Worm (Caenorhabditis elegans) whole organism, L3 larva: Measurements from ENCODE around the gene F36H12.9.

Source experiments
- ZK546.5 ChIP-seq: sonication (generic microtip); optimal IDR thresholded peaks from 2 replicates; lab custom pipeline; 2017; ENCODE audit warnings: missing biosample characterization, missing genetic modification characterization
- aly-2 ChIP-seq: fragments of 150-350 bp; optimal IDR thresholded peaks from 2 replicates; lab custom pipeline; 2014; ENCODE audit warnings: missing biosample characterization, missing genetic modification characterization
- ama-1 ChIP-seq: fragments of 150-350 bp; optimal IDR thresholded peaks from 2 replicates; lab custom pipeline; 2018
- ceh-82 ChIP-seq: fragments of 150-350 bp; optimal IDR thresholded peaks from 2 replicates; lab custom pipeline; 2014; ENCODE audit warnings: missing biosample characterization, missing genetic modification characterization
- daf-12 ChIP-seq: fragments of 150-350 bp; optimal IDR thresholded peaks from 2 replicates; lab custom pipeline; 2014; ENCODE audit warnings: missing biosample characterization, missing genetic modification reagents, missing genetic modification characterization
- egl-27 ChIP-seq: sonication (generic microtip); optimal IDR thresholded peaks from 4 replicates; lab custom pipeline; 2017; ENCODE audit warnings: missing biosample characterization, missing genetic modification reagents, missing genetic modification characterization
- egl-5 ChIP-seq: fragments of 150-350 bp; optimal IDR thresholded peaks from 2 replicates; lab custom pipeline; 2017; ENCODE audit warnings: missing biosample characterization, missing genetic modification reagents, missing genetic modification characterization, inconsistent platforms
- elt-1 ChIP-seq: fragments of 150-350 bp; optimal IDR thresholded peaks from 2 replicates; lab custom pipeline; 2014; ENCODE audit warnings: missing biosample characterization, missing genetic modification characterization
- elt-2 ChIP-seq: sonication (generic microtip); optimal IDR thresholded peaks from 2 replicates; lab custom pipeline; 2016; ENCODE audit warnings: missing genetic modification reagents, mild to moderate bottlenecking, missing genetic modification characterization, missing compliant biosample characterization
- eor-1 ChIP-seq, 2 experiments: fragments of 150-350 bp; optimal IDR thresholded peaks; 2 replicates each; lab custom pipeline; 2014 to 2018; ENCODE audit warnings: missing biosample characterization in 2 of 2, missing genetic modification characterization in 2 of 2
- fkh-10 ChIP-seq: sonication (generic microtip); optimal IDR thresholded peaks from 2 replicates; lab custom pipeline; 2017; ENCODE audit warnings: missing biosample characterization, missing genetic modification reagents, missing genetic modification characterization
- fkh-2 ChIP-seq: fragments of 150-350 bp; optimal IDR thresholded peaks from 2 replicates; lab custom pipeline; 2014; ENCODE audit warnings: missing biosample characterization, missing genetic modification reagents, missing genetic modification characterization
- hmg-11 ChIP-seq: sonication (generic microtip); optimal IDR thresholded peaks from 2 replicates; lab custom pipeline; 2016; ENCODE audit warnings: missing genetic modification characterization, missing compliant biosample characterization
- jun-1 ChIP-seq: fragments of 150-350 bp; optimal IDR thresholded peaks from 2 replicates; lab custom pipeline; 2014; ENCODE audit warnings: missing biosample characterization, missing genetic modification reagents, missing genetic modification characterization
- lin-15B ChIP-seq: fragments of 150-350 bp; optimal IDR thresholded peaks from 2 replicates; lab custom pipeline; 2014; ENCODE audit warnings: missing biosample characterization, missing genetic modification characterization
- lin-39 ChIP-seq: fragments of 150-350 bp; optimal IDR thresholded peaks from 2 replicates; lab custom pipeline; 2018; ENCODE audit warnings: missing biosample characterization, missing genetic modification reagents, missing genetic modification characterization
- lsy-12 ChIP-seq: sonication (generic microtip); optimal IDR thresholded peaks from 2 replicates; lab custom pipeline; 2016; ENCODE audit warnings: mild to moderate bottlenecking, missing genetic modification characterization, missing compliant biosample characterization
- nfya-1 ChIP-seq: sonication (generic microtip); optimal IDR thresholded peaks from 2 replicates; lab custom pipeline; 2017; ENCODE audit warnings: missing genetic modification characterization, mild to moderate bottlenecking, missing compliant biosample characterization, antibody characterized with exemption, moderate library complexity; ENCODE audit not compliant: insufficient read depth
- nhr-12 ChIP-seq: fragments of 150-350 bp; optimal IDR thresholded peaks from 2 replicates; lab custom pipeline; 2014; ENCODE audit warnings: missing biosample characterization, missing genetic modification characterization
- nhr-23 ChIP-seq: fragments of 150-350 bp; optimal IDR thresholded peaks from 2 replicates; lab custom pipeline; 2014; ENCODE audit warnings: missing biosample characterization, missing genetic modification reagents, missing genetic modification characterization
- nhr-28 ChIP-seq: fragments of 150-350 bp; optimal IDR thresholded peaks from 2 replicates; lab custom pipeline; 2014; ENCODE audit warnings: missing biosample characterization, missing genetic modification characterization
- nhr-43 ChIP-seq: sonication (generic microtip); optimal IDR thresholded peaks from 2 replicates; lab custom pipeline; 2016; ENCODE audit warnings: mild to moderate bottlenecking, missing genetic modification characterization, missing compliant biosample characterization; ENCODE audit not compliant: poor library complexity, severe bottlenecking
- nhr-76 ChIP-seq: fragments of 150-350 bp; sonication (generic microtip); optimal IDR thresholded peaks from 5 replicates; lab custom pipeline; 2014; ENCODE audit warnings: missing biosample characterization, missing genetic modification characterization
- nhr-77 ChIP-seq: fragments of 150-350 bp; optimal IDR thresholded peaks from 2 replicates; lab custom pipeline; 2014; ENCODE audit warnings: missing biosample characterization, missing genetic modification characterization
- sea-2 ChIP-seq: fragments of 150-350 bp; sonication (generic microtip); optimal IDR thresholded peaks from 4 replicates; lab custom pipeline; 2014; ENCODE audit warnings: missing biosample characterization, missing genetic modification reagents, missing genetic modification characterization
- snpc-4 ChIP-seq: fragments of 150-350 bp; optimal IDR thresholded peaks from 2 replicates; lab custom pipeline; 2014; ENCODE audit warnings: missing biosample characterization, missing genetic modification characterization
- tbx-2 ChIP-seq: sonication (generic microtip); optimal IDR thresholded peaks from 2 replicates; lab custom pipeline; 2016; ENCODE audit warnings: mild to moderate bottlenecking, missing genetic modification characterization, missing compliant biosample characterization
- unc-39 ChIP-seq: sonication (generic microtip); optimal IDR thresholded peaks from 4 replicates; lab custom pipeline; 2017; ENCODE audit warnings: missing biosample characterization, missing genetic modification characterization
- unc-62 ChIP-seq: fragments of 150-350 bp; sonication (generic microtip); optimal IDR thresholded peaks from 4 replicates; lab custom pipeline; 2014; ENCODE audit warnings: missing biosample characterization, missing genetic modification reagents, missing genetic modification characterization
- zag-1 ChIP-seq: fragments of 150-350 bp; optimal IDR thresholded peaks from 2 replicates; lab custom pipeline; 2014; ENCODE audit warnings: missing biosample characterization, missing genetic modification characterization
- ztf-11 ChIP-seq: fragments of 150-350 bp; optimal IDR thresholded peaks from 2 replicates; lab custom pipeline; 2014; ENCODE audit warnings: missing biosample characterization, missing genetic modification characterization
- ztf-4 ChIP-seq: fragments of 150-350 bp; optimal IDR thresholded peaks from 2 replicates; lab custom pipeline; 2014; ENCODE audit warnings: missing biosample characterization, missing genetic modification characterization

Gene F36H12.9

DNA sequence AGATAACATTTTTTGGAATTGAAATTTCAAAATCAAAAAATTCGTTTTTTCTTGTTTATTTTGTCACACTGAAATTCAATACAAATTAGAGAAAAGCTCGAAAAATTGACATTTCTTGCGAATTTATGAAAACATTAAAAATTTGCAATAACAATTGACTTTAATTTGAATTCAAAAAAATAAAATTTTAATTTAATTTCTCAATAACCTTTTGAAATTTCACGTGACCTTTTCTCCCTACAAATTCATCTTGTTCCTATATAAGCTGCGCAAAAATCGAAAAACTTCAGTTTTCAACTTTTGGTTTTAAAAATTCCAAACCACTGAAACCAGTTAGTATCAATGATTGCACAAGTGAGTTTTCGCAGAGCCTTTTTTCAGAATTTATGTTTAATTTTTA lies 12.0 kb downstream of the F36H12.9 start, which contains the start of gene F36H12.4:
F36H12.4 (plus strand) TSS at position 301 of the 400 bp plus-strand sequence.
- no peak for TF ChIP-seq nhr-43 (tag; lab: Kevin White, UChicago)
- no peak for TF ChIP-seq unc-62 (GFP tag; lab: Kevin White, UChicago)
- TF ChIP-seq unc-39 (tag; lab: Kevin White, UChicago) = no peak
- TF ChIP-seq nhr-23 (tag; lab: Kevin White, UChicago) = no peak
- no peak for TF ChIP-seq aly-2 (tag; lab: Kevin White, UChicago)

DNA sequence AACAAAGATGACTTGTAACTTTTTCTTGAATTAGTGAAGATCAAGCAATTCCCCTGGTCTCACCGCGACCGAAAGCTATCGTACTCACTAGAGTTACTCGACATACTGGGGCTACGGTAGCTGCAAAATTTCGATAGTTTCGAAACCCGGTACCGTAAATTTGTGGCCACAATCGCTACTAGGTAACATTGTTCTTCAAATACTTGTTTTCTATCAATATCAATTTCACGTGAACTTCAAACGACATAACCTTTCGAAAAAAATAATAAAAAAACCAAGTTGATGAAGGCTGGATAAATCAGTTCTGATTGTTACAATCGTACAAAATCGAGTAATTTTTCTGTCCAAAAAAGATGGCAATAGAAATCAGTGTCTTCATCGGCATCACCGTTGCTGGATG lies 15.7 kb downstream of the F36H12.9 start, which contains the start of gene F36H12.3:
F36H12.3 (plus strand) TSS at position 301 of the 400 bp plus-strand sequence.
- no peak for TF ChIP-seq aly-2 (tag; lab: Kevin White, UChicago)
- no peak for TF ChIP-seq fkh-10 (GFP tag; lab: Kevin White, UChicago)
- TF ChIP-seq ama-1 (lab: Kevin White, UChicago) = no peak
- TF ChIP-seq sea-2 (GFP tag; lab: Kevin White, UChicago) = no peak
- no peak for TF ChIP-seq nhr-28 (tag; lab: Kevin White, UChicago)
- no peak for TF ChIP-seq nhr-12 (tag; lab: Kevin White, UChicago)
- no peak for TF ChIP-seq ZK546.5 (tag; lab: Kevin White, UChicago)
- no peak for TF ChIP-seq ceh-82
- TF ChIP-seq ztf-4 (tag; lab: Kevin White, UChicago) = no peak
- no peak for TF ChIP-seq nhr-23 (tag; lab: Kevin White, UChicago)
- no peak for TF ChIP-seq nhr-76 (tag; lab: Kevin White, UChicago)
- TF ChIP-seq egl-5 (tag; lab: Kevin White, UChicago) = no peak
- TF ChIP-seq fkh-2 (tag; lab: Kevin White, UChicago) = no peak
- no peak for TF ChIP-seq lsy-12 (tag; lab: Kevin White, UChicago)
- no peak for TF ChIP-seq tbx-2
- no peak for TF ChIP-seq elt-2 (tag; lab: Kevin White, UChicago)
- no peak for TF ChIP-seq hmg-11 (tag; lab: Kevin White, UChicago)

DNA sequence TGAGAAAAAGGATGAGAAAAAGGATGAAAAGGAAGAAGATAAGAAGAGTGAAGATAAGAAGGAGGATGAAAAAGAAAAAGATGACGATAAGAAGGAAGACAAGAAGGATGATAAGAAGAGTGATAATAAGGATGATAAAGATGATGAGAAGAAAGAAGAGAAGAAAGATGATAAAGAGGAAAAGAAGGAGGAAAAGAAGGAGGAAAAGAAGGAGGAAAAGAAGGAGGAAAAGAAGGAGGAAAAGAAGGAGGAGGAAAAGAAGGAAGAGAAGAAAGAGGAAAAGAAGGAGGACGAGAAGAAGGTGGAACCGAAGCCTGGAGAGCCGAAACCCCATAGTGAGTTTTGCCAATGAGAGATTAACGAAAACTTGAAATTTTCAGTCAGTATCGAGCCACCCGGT lies 16.6 kb downstream of the F36H12.9 start:
- TF ChIP-seq nfya-1 (tag; lab: Kevin White, UChicago) (no peak), egl-27 (tag; lab: Kevin White, UChicago) (no peak), daf-12 (tag; lab: Kevin White, UChicago) (no peak)

DNA sequence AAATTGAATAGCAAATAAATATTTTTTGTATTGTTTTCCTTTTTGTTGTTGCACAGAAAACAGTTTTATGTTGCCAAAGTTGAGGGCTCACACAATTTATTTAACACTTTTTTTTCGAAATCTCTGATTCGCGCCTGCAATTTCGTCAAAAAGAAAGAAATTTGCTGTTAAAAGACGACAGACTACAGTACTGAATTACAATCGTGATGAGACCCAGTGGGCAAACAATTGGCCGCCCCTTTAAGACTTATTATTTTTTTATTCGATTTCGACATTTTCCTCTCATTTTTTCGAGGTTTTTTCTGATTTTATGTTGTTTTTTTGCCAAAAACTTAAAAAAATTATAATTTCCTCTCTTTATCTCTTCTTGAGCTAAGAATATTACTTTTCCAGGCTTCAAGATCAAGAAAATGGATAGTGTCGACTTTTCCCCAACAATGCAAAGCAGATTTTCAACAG lies 17.3 kb downstream of the F36H12.9 start, which contains the start of gene slfl-4:
slfl-4 (plus strand) TSS at position 409 of the 459 bp plus-strand sequence.
- no peak for TF ChIP-seq zag-1 (tag; lab: Kevin White, UChicago)
- TF ChIP-seq ztf-11 (tag; lab: Kevin White, UChicago) = no peak
- no peak for TF ChIP-seq elt-1 (tag; lab: Kevin White, UChicago)
- TF ChIP-seq eor-1 (tag; optimal IDR thresholded peaks at IDR 0.05; lab: Kevin White, UChicago) = no peak
- no peak for TF ChIP-seq lin-15B (tag; lab: Kevin White, UChicago)
- no peak for TF ChIP-seq nfya-1 (tag; lab: Kevin White, UChicago)
- no peak for TF ChIP-seq tbx-2

DNA sequence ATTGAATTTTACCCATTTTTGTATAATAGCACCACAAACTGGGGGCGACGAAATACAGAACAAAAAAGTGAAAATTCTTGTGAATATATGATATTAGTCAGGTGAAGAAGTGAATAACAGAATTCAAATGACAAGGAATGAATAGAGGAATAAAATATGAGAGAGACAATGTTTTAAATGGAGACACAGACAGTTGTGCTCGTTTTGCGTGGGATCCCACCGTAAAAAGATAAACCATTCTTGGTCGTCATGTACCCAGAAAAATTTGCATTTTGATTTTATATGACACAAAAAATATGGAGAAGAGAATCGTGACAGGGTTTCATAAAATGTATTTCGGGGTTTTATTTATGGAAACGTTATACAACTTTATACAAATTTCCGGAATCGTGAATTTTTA lies 20.9 kb downstream of the F36H12.9 start, which contains the start of gene F36H12.17:
F36H12.17 (minus strand) TSS at position 101 of the 400 bp plus-strand sequence.
- TF ChIP-seq tbx-2 (no peak), snpc-4 (tag; lab: Kevin White, UChicago) (no peak), ZK546.5 (tag; lab: Kevin White, UChicago) (no peak), lin-39 (no peak), eor-1 (tag; optimal IDR thresholded peaks at IDR 0.05; lab: Kevin White, UChicago) (no peak), daf-12 (tag; lab: Kevin White, UChicago) (no peak), nhr-43 (tag; lab: Kevin White, UChicago) (no peak), hmg-11 (tag; lab: Kevin White, UChicago) (no peak), nhr-77 (tag; lab: Kevin White, UChicago) (no peak), jun-1 (tag; lab: Kevin White, UChicago) (no peak), nfya-1 (tag; lab: Kevin White, UChicago) (no peak)
